Worm (Caenorhabditis elegans) whole organism, young adult: ENCODE data around the gene magu-4.

Source experiments
- B0035.1 ChIP-seq: sonication (generic microtip); optimal IDR thresholded peaks from 2 replicates; lab custom pipeline; 2016; ENCODE audit warnings: missing genetic modification characterization, mild to moderate bottlenecking, missing compliant biosample characterization, missing genotype, missing genetic modification reagents
- C17E4.6 ChIP-seq: fragments of 200-800 bp; sonication (Bioruptor generic); IDR thresholded peaks from 2 replicates; pipeline ENCODE4 v1.3.6; 2022; ENCODE audit warnings: missing genetic modification reagents, missing genetic modification characterization, missing compliant biosample characterization
- F37B4.10 ChIP-seq: fragments of 200-800 bp; sonication (Bioruptor generic); IDR thresholded peaks from 2 replicates; pipeline ENCODE4 v1.3.6; 2022; ENCODE audit warnings: missing genetic modification characterization, missing compliant biosample characterization
- F49E8.2 ChIP-seq: sonication (generic microtip); optimal IDR thresholded peaks from 3 replicates; lab custom pipeline; 2017; ENCODE audit warnings: missing genetic modification characterization, mild to moderate bottlenecking, missing compliant biosample characterization, antibody characterized with exemption, moderate library complexity; ENCODE audit not compliant: insufficient read depth
- F55B11.4 ChIP-seq: sonication (generic microtip); optimal IDR thresholded peaks from 2 replicates; lab custom pipeline; 2016; ENCODE audit warnings: missing compliant biosample characterization, missing genetic modification characterization, borderline replicate concordance; ENCODE audit not compliant: insufficient read depth
- F57C9.4 ChIP-seq: sonication (generic microtip); optimal IDR thresholded peaks from 2 replicates; lab custom pipeline; 2017; ENCODE audit warnings: mild to moderate bottlenecking, missing genetic modification characterization, missing compliant biosample characterization
- Y53G8AR.9 ChIP-seq: fragments of 200-800 bp; sonication (Bioruptor generic); conservative IDR thresholded peaks from 2 replicates; pipeline ENCODE4 v1.3.6; 2022; ENCODE audit warnings: missing genetic modification reagents, missing genetic modification characterization, missing compliant biosample characterization
- Y56A3A.18 ChIP-seq: fragments of 200-800 bp; sonication (Bioruptor generic); IDR thresholded peaks from 2 replicates; pipeline ENCODE4 v1.3.6; 2022; ENCODE audit warnings: missing genetic modification reagents, missing genetic modification characterization, missing compliant biosample characterization
- Y67H2A.10 ChIP-seq: fragments of 200-800 bp; sonication (Bioruptor generic); conservative IDR thresholded peaks from 2 replicates; pipeline ENCODE4 v1.3.6; 2022; ENCODE audit warnings: missing genetic modification reagents, missing genetic modification characterization, missing compliant biosample characterization
- Y95B8A.8 ChIP-seq: fragments of 200-800 bp; sonication (Bioruptor generic); IDR thresholded peaks from 2 replicates; pipeline ENCODE4 v1.3.6; 2022; ENCODE audit warnings: missing genetic modification reagents, missing genetic modification characterization, missing compliant biosample characterization
- ama-1 ChIP-seq, 3 experiments: fragments of 150-350 bp in 1 of 3; sonication (generic microtip) in 2 of 3; optimal IDR thresholded peaks; 2 replicates each; lab custom pipeline; 2014 to 2018; ENCODE audit warnings: missing biosample characterization in 2 of 3, missing genetic modification characterization in 2 of 3, missing genetic modification reagents in 2 of 3
- aptf-3 ChIP-seq: fragments of 200-800 bp; sonication (Bioruptor generic); IDR thresholded peaks from 2 replicates; pipeline ENCODE4 v1.3.6; 2022; ENCODE audit warnings: missing genetic modification characterization, missing compliant biosample characterization
- atf-7 ChIP-seq: sonication (generic microtip); optimal IDR thresholded peaks from 2 replicates; lab custom pipeline; 2017; ENCODE audit warnings: mild to moderate bottlenecking, missing genetic modification characterization, missing compliant biosample characterization
- athp-1 ChIP-seq: sonication (generic microtip); optimal IDR thresholded peaks from 2 replicates; lab custom pipeline; 2017; ENCODE audit warnings: mild to moderate bottlenecking, missing genetic modification characterization, missing compliant biosample characterization
- attf-3 ChIP-seq: fragments of 200-800 bp; sonication (Bioruptor generic); conservative IDR thresholded peaks from 2 replicates; pipeline ENCODE4 v1.3.6; 2022; ENCODE audit warnings: missing genetic modification reagents, missing genetic modification characterization, missing compliant biosample characterization
- bed-1 ChIP-seq: fragments of 200-800 bp; sonication (Bioruptor generic); IDR thresholded peaks from 2 replicates; pipeline ENCODE4 v1.3.6; 2022; ENCODE audit warnings: missing genetic modification reagents, missing genetic modification characterization, missing compliant biosample characterization
- ceh-58 ChIP-seq: fragments of 200-800 bp; sonication (Bioruptor generic); IDR thresholded peaks from 2 replicates; pipeline ENCODE4 v1.3.6; 2022; ENCODE audit warnings: missing genetic modification characterization, missing compliant biosample characterization
- chd-7 ChIP-seq: sonication (generic microtip); optimal IDR thresholded peaks from 2 replicates; lab custom pipeline; 2016; ENCODE audit warnings: mild to moderate bottlenecking, missing genetic modification characterization, moderate library complexity, missing compliant biosample characterization
- egrh-3 ChIP-seq: fragments of 200-800 bp; sonication (Bioruptor generic); IDR thresholded peaks from 2 replicates; pipeline ENCODE4 v1.3.6; 2022; ENCODE audit warnings: missing genetic modification reagents, missing genetic modification characterization, missing compliant biosample characterization
- ekl-4 ChIP-seq: fragments of 200-800 bp; sonication (Bioruptor generic); IDR thresholded peaks from 2 replicates; pipeline ENCODE4 v1.3.6; 2022; ENCODE audit warnings: missing genetic modification reagents, missing genetic modification characterization, missing compliant biosample characterization
- hrde-1 ChIP-seq: sonication (generic microtip); optimal IDR thresholded peaks from 2 replicates; lab custom pipeline; 2016; ENCODE audit warnings: missing genetic modification characterization, mild to moderate bottlenecking, missing compliant biosample characterization, moderate library complexity, missing genotype, missing genetic modification reagents, borderline replicate concordance
- hsf-1 ChIP-seq: fragments of 200-800 bp; sonication (Bioruptor generic); IDR thresholded peaks from 2 replicates; pipeline ENCODE4 v1.3.6; 2022; ENCODE audit warnings: missing genetic modification reagents, missing genetic modification characterization, missing compliant biosample characterization
- lag-1 ChIP-seq: fragments of 200-800 bp; sonication (Bioruptor generic); IDR thresholded peaks from 2 replicates; pipeline ENCODE4 v1.3.6; 2022; ENCODE audit warnings: missing genetic modification reagents, missing genetic modification characterization, missing compliant biosample characterization
- let-526 ChIP-seq: fragments of 200-800 bp; sonication (Bioruptor generic); IDR thresholded peaks from 2 replicates; pipeline ENCODE4 v1.3.6; 2022; ENCODE audit warnings: missing genetic modification reagents, missing genetic modification characterization, missing compliant biosample characterization
- let-607 ChIP-seq, 2 experiments: fragments of 200-800 bp in 1 of 2; sonication (Bioruptor generic) in 1 of 2; sonication (generic microtip) in 1 of 2; optimal IDR thresholded peaks; 2 replicates each; lab custom pipeline; 2016 to 2018; ENCODE audit warnings: mild to moderate bottlenecking in 2 of 2, missing compliant biosample characterization in 2 of 2, missing genetic modification characterization in 2 of 2, moderate library complexity in 2 of 2, missing genotype in 1 of 2
- lin-54 ChIP-seq: fragments of 200-800 bp; sonication (Bioruptor generic); optimal IDR thresholded peaks from 2 replicates; lab custom pipeline; 2018; ENCODE audit warnings: mild to moderate bottlenecking, missing genetic modification characterization, missing compliant biosample characterization
- lir-1 ChIP-seq: fragments of 200-800 bp; sonication (Bioruptor generic); conservative IDR thresholded peaks from 2 replicates; pipeline ENCODE4 v1.3.6; 2022; ENCODE audit warnings: missing genetic modification reagents, missing genetic modification characterization, missing compliant biosample characterization
- lsl-1 ChIP-seq: fragments of 200-800 bp; sonication (Bioruptor generic); optimal IDR thresholded peaks from 2 replicates; lab custom pipeline; 2018; ENCODE audit warnings: mild to moderate bottlenecking, missing genetic modification characterization, moderate library complexity, missing compliant biosample characterization
- lsy-27 ChIP-seq: sonication (generic microtip); optimal IDR thresholded peaks from 2 replicates; lab custom pipeline; 2017; ENCODE audit warnings: missing genetic modification characterization, mild to moderate bottlenecking, missing compliant biosample characterization, antibody characterized with exemption, missing genotype, borderline replicate concordance; ENCODE audit not compliant: insufficient read depth
- mel-28 ChIP-seq: sonication (generic microtip); optimal IDR thresholded peaks from 2 replicates; lab custom pipeline; 2016; ENCODE audit warnings: borderline replicate concordance, mild to moderate bottlenecking, missing genetic modification characterization, missing compliant biosample characterization
- nfya-2 ChIP-seq: fragments of 200-800 bp; sonication (Bioruptor generic); IDR thresholded peaks from 2 replicates; pipeline ENCODE4 v1.3.6; 2022; ENCODE audit warnings: missing genetic modification reagents, missing genetic modification characterization, missing compliant biosample characterization
- nhr-179 ChIP-seq: sonication (generic microtip); optimal IDR thresholded peaks from 2 replicates; lab custom pipeline; 2016; ENCODE audit warnings: mild to moderate bottlenecking, missing genetic modification characterization, missing compliant biosample characterization
- nhr-80 ChIP-seq: sonication (generic microtip); optimal IDR thresholded peaks from 2 replicates; lab custom pipeline; 2016; ENCODE audit warnings: missing genetic modification characterization, missing compliant biosample characterization
- pbrm-1 ChIP-seq: fragments of 200-800 bp; sonication (Bioruptor generic); IDR thresholded peaks from 2 replicates; pipeline ENCODE4 v1.3.6; 2022; ENCODE audit warnings: missing genetic modification reagents, missing genetic modification characterization, missing compliant biosample characterization
- rec-8 ChIP-seq, 2 experiments: sonication (generic microtip); optimal IDR thresholded peaks; 2 replicates each; lab custom pipeline; 2016; ENCODE audit warnings: mild to moderate bottlenecking in 2 of 2, missing genetic modification characterization in 2 of 2, missing genetic modification reagents in 2 of 2, missing genotype in 2 of 2, missing biosample characterization in 1 of 2, missing compliant biosample characterization in 1 of 2, moderate library complexity in 1 of 2
- sdz-38 ChIP-seq: sonication (generic microtip); optimal IDR thresholded peaks from 2 replicates; lab custom pipeline; 2016; ENCODE audit warnings: missing genotype, missing genetic modification characterization, missing compliant biosample characterization
- sea-2 ChIP-seq: fragments of 200-800 bp; sonication (Bioruptor generic); IDR thresholded peaks from 2 replicates; pipeline ENCODE4 v1.3.6; 2022; ENCODE audit warnings: missing genetic modification characterization, missing compliant biosample characterization
- snpc-3.4 ChIP-seq: sonication (generic microtip); optimal IDR thresholded peaks from 2 replicates; lab custom pipeline; 2017; ENCODE audit warnings: missing genetic modification characterization, mild to moderate bottlenecking, missing compliant biosample characterization, antibody characterized with exemption, moderate library complexity, missing genotype, missing genetic modification reagents
- snpc-4 ChIP-seq, 5 experiments: fragments of 150-350 bp in 1 of 5; sonication (generic microtip) in 4 of 5; optimal IDR thresholded peaks; 2 replicates each; lab custom pipeline; 2014 to 2018; ENCODE audit warnings: missing genetic modification characterization in 5 of 5, missing biosample characterization in 3 of 5, antibody characterized with exemption in 2 of 5, mild to moderate bottlenecking in 2 of 5, missing compliant biosample characterization in 2 of 5, missing genotype in 2 of 5, moderate library complexity in 2 of 5, missing genetic modification reagents in 1 of 5
- tlf-1 ChIP-seq: fragments of 200-800 bp; sonication (Bioruptor generic); optimal IDR thresholded peaks from 2 replicates; lab custom pipeline; 2018; ENCODE audit warnings: mild to moderate bottlenecking, missing genetic modification characterization, missing compliant biosample characterization
- ztf-22 ChIP-seq: fragments of 200-800 bp; sonication (Bioruptor generic); optimal IDR thresholded peaks from 2 replicates; lab custom pipeline; 2018; ENCODE audit warnings: mild to moderate bottlenecking, missing genetic modification characterization, moderate library complexity, missing compliant biosample characterization
- ztf-25 ChIP-seq: fragments of 200-800 bp; sonication (Bioruptor generic); IDR thresholded peaks from 2 replicates; pipeline ENCODE4 v1.3.6; 2022; ENCODE audit warnings: missing genetic modification reagents, missing genetic modification characterization, missing compliant biosample characterization
- ztf-26 ChIP-seq: sonication (generic microtip); optimal IDR thresholded peaks from 2 replicates; lab custom pipeline; 2017; ENCODE audit warnings: missing genetic modification characterization, missing compliant biosample characterization
- ztf-3 ChIP-seq: fragments of 200-800 bp; sonication (Bioruptor generic); optimal IDR thresholded peaks from 2 replicates; lab custom pipeline; 2018; ENCODE audit warnings: mild to moderate bottlenecking, missing genetic modification characterization, missing compliant biosample characterization

The magu-4 gene

DNA sequence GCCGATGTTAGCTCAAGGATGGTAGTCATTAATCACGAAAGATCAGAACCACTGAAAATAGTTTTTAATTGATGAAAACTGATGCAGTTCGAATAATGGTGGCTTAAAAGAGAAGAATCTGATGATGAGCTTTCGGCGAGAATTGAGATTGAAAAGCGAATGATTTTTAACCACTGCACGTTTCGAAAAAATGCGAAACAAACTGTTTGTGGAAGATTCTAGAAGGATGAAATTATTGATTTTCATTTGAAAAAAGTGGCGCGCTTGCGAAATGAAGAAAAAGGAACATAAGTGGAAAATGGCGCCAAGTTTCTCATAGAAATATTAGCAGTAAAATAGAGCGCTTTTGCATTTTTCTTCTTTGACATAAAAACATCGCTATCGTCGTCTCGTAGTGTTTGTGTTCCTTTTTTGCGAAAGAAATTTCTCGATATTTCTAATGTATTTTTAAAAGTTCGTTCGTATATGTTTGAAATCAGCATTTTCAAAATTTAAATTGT, 14.6 kb upstream of the magu-4 start, which contains the start of gene uba-1 (continued):
- TF ChIP-seq lin-54 (peak; percentile 79), F37B4.10 (GFP tag; lab: Robert Waterston, UW) (no peak), hrde-1 (tag; lab: Kevin White, UChicago) (peak; percentile 36), ama-1 (optimal IDR thresholded peaks at IDR 0.05; lab: Kevin White, UChicago) (no peak), ama-1 (GFP tag; optimal IDR thresholded peaks at IDR 0.05; lab: Kevin White, UChicago) (peak; percentile 28 to 37), hsf-1 (GFP tag; lab: Robert Waterston, UW) (peak; percentile 97), tlf-1 (GFP tag; lab: Kevin White, UChicago) (peak; percentile 87), aptf-3 (GFP tag; lab: Robert Waterston, UW) (no peak), ztf-3 (no peak), ekl-4 (peak; percentile 71; the same call in 1 of the 2 replicates), lsy-27 (tag; lab: Kevin White, UChicago) (no peak), lag-1 (GFP tag; lab: Robert Waterston, UW) (no peak), attf-3 (GFP tag; lab: Robert Waterston, UW) (no peak), nfya-2 (GFP tag; lab: Robert Waterston, UW) (no peak), nhr-179 (tag; lab: Kevin White, UChicago) (no peak), egrh-3 (no peak), Y67H2A.10 (GFP tag; lab: Robert Waterston, UW) (no peak), sea-2 (GFP tag; lab: Robert Waterston, UW) (no peak), rec-8 (tag; optimal IDR thresholded peaks at IDR 0.05; lab: Kevin White, UChicago) (peak in 1 of 2 experiments; percentile 27), B0035.1 (no peak), lsl-1 (peak; percentile 70), F55B11.4 (tag; lab: Kevin White, UChicago) (no peak), F57C9.4 (tag; lab: Kevin White, UChicago) (no peak), nhr-80 (tag; lab: Kevin White, UChicago) (peak; percentile 7), ztf-25 (GFP tag; lab: Robert Waterston, UW) (no peak), let-607 (tag; optimal IDR thresholded peaks at IDR 0.05; lab: Kevin White, UChicago) (peak; percentile 24 to 30), Y56A3A.18 (GFP tag; lab: Robert Waterston, UW) (no peak; the same call in 1 of the 2 replicates), ceh-58 (no peak), ztf-26 (tag; lab: Kevin White, UChicago) (no peak), snpc-3.4 (tag; lab: Kevin White, UChicago) (peak; percentile 42), chd-7 (tag; lab: Kevin White, UChicago) (peak; percentile 35), F49E8.2 (tag; lab: Kevin White, UChicago) (peak; percentile 53), bed-1 (GFP tag; lab: Robert Waterston, UW) (no peak), C17E4.6 (GFP tag; lab: Robert Waterston, UW) (peak; percentile 77), mel-28 (tag; lab: Kevin White, UChicago) (no peak), Y53G8AR.9 (peak; percentile 89), sdz-38 (no peak), snpc-4 (GFP tag; optimal IDR thresholded peaks at IDR 0.05; lab: Kevin White, UChicago) (no peak), snpc-4 (tag; optimal IDR thresholded peaks at IDR 0.05; lab: Kevin White, UChicago) (peak; percentile 6 to 50 (median 40)), ztf-22 (GFP tag; lab: Kevin White, UChicago) (peak; percentile 31), let-526 (no peak), atf-7 (peak; percentile 48), pbrm-1 (peak; percentile 63; the same call in 1 of the 2 replicates), Y95B8A.8 (GFP tag; lab: Robert Waterston, UW) (no peak), lir-1 (GFP tag; lab: Robert Waterston, UW) (no peak; the same call in 1 of the 2 replicates), athp-1 (peak; percentile 53)
- TF ChIP-seq, all 124 proteins: peak for 54
